Worm (Caenorhabditis elegans) whole organism, mixed stage, embryonic: ENCODE measurements around the gene egl-18.
A peak's percentile ranks its signal among the peaks of the same experiment; 100 is the strongest.

Source experiments
- bed-3 ChIP-seq: fragments of 200-800 bp; sonication (Bioruptor generic); optimal IDR thresholded peaks from 3 replicates; lab custom pipeline; 2018; ENCODE audit warnings: mild to moderate bottlenecking, missing genetic modification characterization, moderate library complexity, missing compliant biosample characterization
- blmp-1 ChIP-seq: fragments of 150-350 bp; optimal IDR thresholded peaks from 2 replicates; lab custom pipeline; 2014; ENCODE audit warnings: missing biosample characterization, missing genetic modification characterization
- ceh-43 ChIP-seq: fragments of 200-800 bp; sonication (Bioruptor generic); optimal IDR thresholded peaks from 2 replicates; lab custom pipeline; 2018; ENCODE audit warnings: mild to moderate bottlenecking, missing genetic modification characterization, moderate library complexity, missing compliant biosample characterization
- ces-1 ChIP-seq: fragments of 150-350 bp; optimal IDR thresholded peaks from 2 replicates; lab custom pipeline; 2014; ENCODE audit warnings: missing biosample characterization, missing genetic modification reagents, missing genetic modification characterization
- cnd-1 ChIP-seq: fragments of 200-800 bp; sonication (Bioruptor generic); optimal IDR thresholded peaks from 2 replicates; lab custom pipeline; 2018; ENCODE audit warnings: mild to moderate bottlenecking, missing genetic modification characterization, missing compliant biosample characterization
- drap-1 ChIP-seq: fragments of 200-800 bp; sonication (Bioruptor generic); optimal IDR thresholded peaks from 3 replicates; lab custom pipeline; 2018; ENCODE audit warnings: mild to moderate bottlenecking, missing genetic modification characterization, missing compliant biosample characterization
- elt-1 ChIP-seq: sonication (generic microtip); optimal IDR thresholded peaks from 2 replicates; lab custom pipeline; 2017; ENCODE audit warnings: missing genetic modification characterization, mild to moderate bottlenecking, missing compliant biosample characterization, antibody characterized with exemption, moderate library complexity, borderline replicate concordance; ENCODE audit not compliant: insufficient read depth
- flh-1 ChIP-seq: fragments of 200-800 bp; sonication (Bioruptor generic); optimal IDR thresholded peaks from 2 replicates; lab custom pipeline; 2018; ENCODE audit warnings: mild to moderate bottlenecking, missing genetic modification characterization, moderate library complexity, missing compliant biosample characterization
- ham-2 ChIP-seq: fragments of 200-800 bp; sonication (Bioruptor generic); optimal IDR thresholded peaks from 2 replicates; lab custom pipeline; 2018; ENCODE audit warnings: mild to moderate bottlenecking, missing genetic modification characterization, missing compliant biosample characterization
- hlh-1 ChIP-seq: fragments of 150-350 bp; optimal IDR thresholded peaks from 2 replicates; lab custom pipeline; 2014; ENCODE audit warnings: missing biosample characterization, missing genetic modification reagents, missing genetic modification characterization
- lin-13 ChIP-seq: fragments of 150-350 bp; optimal IDR thresholded peaks from 2 replicates; lab custom pipeline; 2014; ENCODE audit warnings: missing biosample characterization, missing genetic modification characterization
- lin-32 ChIP-seq: fragments of 200-800 bp; sonication (Bioruptor generic); optimal IDR thresholded peaks from 2 replicates; lab custom pipeline; 2018; ENCODE audit warnings: mild to moderate bottlenecking, missing genetic modification characterization, missing compliant biosample characterization
- lsy-2 ChIP-seq: fragments of 150-350 bp; optimal IDR thresholded peaks from 2 replicates; lab custom pipeline; 2014; ENCODE audit warnings: missing biosample characterization, missing genetic modification characterization
- mep-1 ChIP-seq: fragments of 150-350 bp; optimal IDR thresholded peaks from 2 replicates; lab custom pipeline; 2017; ENCODE audit warnings: missing biosample characterization, missing genetic modification reagents, missing genetic modification characterization, inconsistent platforms
- mls-2 ChIP-seq: sonication (generic microtip); optimal IDR thresholded peaks from 2 replicates; lab custom pipeline; 2016; ENCODE audit warnings: mild to moderate bottlenecking, missing genetic modification characterization, moderate library complexity, missing compliant biosample characterization
- nhr-12 ChIP-seq: fragments of 150-350 bp; optimal IDR thresholded peaks from 2 replicates; lab custom pipeline; 2014; ENCODE audit warnings: missing biosample characterization, missing genetic modification characterization
- nhr-237 ChIP-seq: fragments of 150-350 bp; optimal IDR thresholded peaks from 2 replicates; lab custom pipeline; 2014; ENCODE audit warnings: missing biosample characterization, missing genetic modification characterization
- nhr-28 ChIP-seq: fragments of 150-350 bp; optimal IDR thresholded peaks from 2 replicates; lab custom pipeline; 2014; ENCODE audit warnings: missing biosample characterization, missing genetic modification characterization
- nhr-76 ChIP-seq: sonication (generic microtip); optimal IDR thresholded peaks from 2 replicates; lab custom pipeline; 2017; ENCODE audit warnings: missing biosample characterization, missing genetic modification characterization
- pha-4 ChIP-seq: fragments of 150-350 bp; optimal IDR thresholded peaks from 2 replicates; lab custom pipeline; 2018; ENCODE audit warnings: missing biosample characterization, missing genetic modification reagents, missing genetic modification characterization
- snpc-4 ChIP-seq: fragments of 150-350 bp; optimal IDR thresholded peaks from 2 replicates; lab custom pipeline; 2014; ENCODE audit warnings: missing biosample characterization, missing genetic modification characterization
- sptf-1 ChIP-seq: sonication (generic microtip); optimal IDR thresholded peaks from 2 replicates; lab custom pipeline; 2017; ENCODE audit warnings: mild to moderate bottlenecking, missing genetic modification characterization, moderate library complexity, missing compliant biosample characterization
- tbx-8 ChIP-seq: fragments of 200-800 bp; sonication (Bioruptor generic); optimal IDR thresholded peaks from 2 replicates; lab custom pipeline; 2018; ENCODE audit warnings: mild to moderate bottlenecking, missing genetic modification characterization, moderate library complexity, missing compliant biosample characterization
- unc-120 ChIP-seq: sonication (generic microtip); optimal IDR thresholded peaks from 2 replicates; lab custom pipeline; 2017; ENCODE audit warnings: missing genetic modification characterization, missing compliant biosample characterization; ENCODE audit not compliant: poor library complexity, severe bottlenecking
- unc-39 ChIP-seq: fragments of 150-350 bp; optimal IDR thresholded peaks from 2 replicates; lab custom pipeline; 2014; ENCODE audit warnings: missing biosample characterization, missing genetic modification characterization
- zip-8 ChIP-seq: fragments of 150-350 bp; optimal IDR thresholded peaks from 2 replicates; lab custom pipeline; 2014; ENCODE audit warnings: missing biosample characterization, missing genetic modification characterization

egl-18 gene

DNA sequence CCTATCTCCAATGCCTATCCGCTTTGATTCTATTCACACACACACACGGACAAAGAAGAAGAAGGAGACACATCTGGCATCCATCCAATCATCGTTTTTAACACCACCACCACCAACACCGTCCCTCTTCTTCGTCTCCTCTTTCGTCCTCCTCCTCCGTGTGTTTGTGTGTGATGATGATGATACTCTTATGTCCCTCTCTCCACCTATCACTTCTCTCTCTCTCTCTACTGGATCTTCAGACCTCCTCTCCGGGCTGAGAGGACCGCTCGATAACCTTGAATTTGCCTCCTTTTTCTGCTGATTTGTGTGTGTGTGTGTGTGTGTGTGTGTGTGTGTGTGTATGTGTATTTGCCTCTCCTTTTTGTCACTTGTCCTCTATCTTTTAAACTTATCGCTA lies 1.2 kb upstream of the egl-18 start:
- TF ChIP-seq cnd-1 (tag; lab: Kevin White, UChicago) (peak; percentile 51), hlh-1 (tag; lab: Kevin White, UChicago) (no peak)

- TF ChIP-seq mls-2 (tag; lab: Kevin White, UChicago) (peak; percentile 79), sptf-1 (peak; percentile 20), lin-32 (peak; percentile 80), bed-3 (GFP tag; lab: Kevin White, UChicago) (no peak), drap-1 (GFP tag; lab: Kevin White, UChicago) (peak; percentile 31), cnd-1 (tag; lab: Kevin White, UChicago) (peak; percentile 65), lsy-2 (tag; lab: Kevin White, UChicago) (peak; percentile 70), ces-1 (GFP tag; lab: Kevin White, UChicago) (no peak)
- TF ChIP-seq, all 35 proteins: peak for 6
Observed at ce11 chrIV:1904072-1904671, 2.0 kb downstream of the egl-18 start.

DNA sequence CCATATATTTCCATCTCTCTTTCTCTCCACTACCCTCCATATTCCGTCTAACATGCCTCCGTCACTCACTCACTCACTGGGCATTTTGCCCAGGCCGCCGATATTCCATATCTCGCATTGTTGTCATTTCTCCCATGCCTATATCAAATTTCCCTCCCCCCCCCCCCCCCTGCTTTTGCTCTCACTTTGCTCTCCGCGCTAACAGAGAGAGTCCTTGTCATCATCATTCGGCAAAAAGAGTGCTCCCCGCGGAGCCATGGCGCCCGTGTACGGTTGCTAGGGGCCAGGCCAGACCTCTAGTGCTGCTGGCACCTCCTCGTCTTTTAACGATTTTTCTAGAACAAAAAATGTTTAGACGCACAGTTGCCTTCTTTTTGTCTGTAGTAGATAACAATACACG lies 3.1 kb downstream of the egl-18 start:
- TF ChIP-seq sptf-1 (peak; percentile 1), tbx-8 (GFP tag; lab: Kevin White, UChicago) (no peak), drap-1 (GFP tag; lab: Kevin White, UChicago) (peak; percentile 39), nhr-237 (no peak), bed-3 (GFP tag; lab: Kevin White, UChicago) (no peak), lin-32 (no peak), unc-120 (tag; lab: Kevin White, UChicago) (no peak), nhr-12 (tag; lab: Kevin White, UChicago) (no peak), snpc-4 (no peak)

ce11 chrIV:1906697-1907096 lies 4.6 kb downstream of the egl-18 start:
- TF ChIP-seq ham-2 (no peak), cnd-1 (tag; lab: Kevin White, UChicago) (no peak), zip-8 (tag; lab: Kevin White, UChicago) (no peak), ces-1 (GFP tag; lab: Kevin White, UChicago) (peak; percentile 59), ceh-43 (peak; percentile 76), hlh-1 (tag; lab: Kevin White, UChicago) (no peak), unc-120 (tag; lab: Kevin White, UChicago) (peak; percentile 19), elt-1 (tag; lab: Kevin White, UChicago) (no peak), mep-1 (tag; lab: Kevin White, UChicago) (no peak), sptf-1 (peak; percentile 16)
- TF ChIP-seq, all 35 proteins: peak for 4

DNA sequence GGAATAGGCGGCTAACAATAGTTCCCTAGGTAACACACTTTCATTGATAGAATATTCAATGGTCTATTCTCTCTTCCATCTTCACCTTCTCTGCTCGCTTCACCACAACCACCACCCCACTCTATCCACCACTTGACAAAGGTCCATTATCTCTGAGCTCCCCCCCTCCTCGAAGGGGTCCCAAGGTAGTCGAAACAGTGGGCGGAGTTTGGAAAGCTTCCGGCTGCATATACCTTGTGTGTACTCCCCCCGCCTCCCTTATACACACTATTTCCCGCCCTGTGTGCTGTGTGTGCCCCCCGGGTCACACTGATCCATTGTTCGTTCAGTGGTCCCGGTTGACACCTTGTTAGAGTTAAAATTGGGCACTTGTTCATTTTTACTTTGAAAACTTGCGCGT lies 6.3 kb downstream of the egl-18 start:
- TF ChIP-seq nhr-28 (tag; lab: Kevin White, UChicago) = no peak
- TF ChIP-seq ham-2 = peak; percentile 10
- TF ChIP-seq blmp-1 (tag; lab: Kevin White, UChicago) = no peak
- TF ChIP-seq mls-2 (tag; lab: Kevin White, UChicago) = peak; percentile 40
- TF ChIP-seq sptf-1 = peak; percentile 14

DNA sequence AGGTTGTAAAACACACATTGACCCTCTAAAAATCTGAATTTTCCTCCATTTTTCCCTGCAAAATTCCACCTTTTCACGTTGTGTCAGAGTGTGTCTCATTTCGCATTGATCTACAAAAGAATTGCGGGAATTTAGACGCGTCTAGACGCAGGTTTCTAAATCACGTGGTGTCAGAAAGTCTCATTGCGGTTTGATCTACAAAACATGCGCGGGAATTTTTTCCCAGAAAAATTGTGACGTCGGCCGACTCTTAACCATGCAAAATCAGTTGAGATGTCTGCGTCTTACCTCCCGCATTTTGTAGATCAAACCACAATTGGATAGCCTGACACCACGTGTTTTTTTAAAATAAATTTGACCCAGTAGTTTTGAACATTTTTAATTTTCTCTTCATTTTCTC lies 6.8 kb downstream of the egl-18 start:
- no peak for TF ChIP-seq lin-32
- no peak for TF ChIP-seq nhr-76 (tag; lab: Kevin White, UChicago)
- no peak for TF ChIP-seq ceh-43
- no peak for TF ChIP-seq unc-39 (tag; lab: Kevin White, UChicago)
- no peak for TF ChIP-seq ham-2

DNA sequence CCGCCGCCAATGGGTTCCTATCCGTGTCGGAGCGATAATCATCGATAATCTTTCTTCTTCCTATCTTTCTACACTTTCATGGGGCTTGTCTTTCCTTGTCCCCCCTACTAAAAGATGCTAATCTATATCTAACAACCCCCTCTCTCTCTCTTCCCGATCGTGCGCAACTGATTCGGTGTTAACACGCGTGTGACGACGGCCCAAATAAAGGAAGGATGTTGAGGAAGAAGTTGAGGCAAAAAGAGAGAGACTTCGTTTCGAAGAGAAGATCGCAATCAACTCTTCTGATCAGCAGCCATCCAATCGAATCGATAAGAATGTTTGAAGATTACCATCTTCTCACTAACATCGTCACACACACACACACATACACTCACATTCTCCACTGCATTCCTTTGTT lies 9.2 kb downstream of the egl-18 start:
- TF ChIP-seq bed-3 (GFP tag; lab: Kevin White, UChicago) (no peak), flh-1 (GFP tag; lab: Kevin White, UChicago) (no peak), elt-1 (tag; lab: Kevin White, UChicago) (peak; percentile 99), drap-1 (GFP tag; lab: Kevin White, UChicago) (no peak), lin-13 (tag; lab: Kevin White, UChicago) (no peak), pha-4 (tag; lab: Kevin White, UChicago) (no peak), ham-2 (peak; percentile 85), unc-120 (tag; lab: Kevin White, UChicago) (no peak), nhr-76 (tag; lab: Kevin White, UChicago) (no peak), ceh-43 (no peak)
